Worm (Caenorhabditis elegans) whole organism, L3 larva: ENCODE data around the gene col-68.

Experiments
- ceh-16 ChIP-seq: sonication (generic microtip); optimal IDR thresholded peaks from 2 replicates; lab custom pipeline; 2017; ENCODE audit warnings: missing biosample characterization, missing genetic modification characterization
- ceh-28 ChIP-seq: fragments of 150-350 bp; optimal IDR thresholded peaks from 2 replicates; lab custom pipeline; 2014; ENCODE audit warnings: missing biosample characterization, missing genetic modification reagents, missing genetic modification characterization
- ceh-82 ChIP-seq: fragments of 150-350 bp; optimal IDR thresholded peaks from 2 replicates; lab custom pipeline; 2014; ENCODE audit warnings: missing biosample characterization, missing genetic modification characterization
- ceh-9 ChIP-seq: sonication (generic microtip); optimal IDR thresholded peaks from 2 replicates; lab custom pipeline; 2018; ENCODE audit warnings: missing biosample characterization, missing genetic modification characterization
- egl-5 ChIP-seq: fragments of 150-350 bp; optimal IDR thresholded peaks from 2 replicates; lab custom pipeline; 2017; ENCODE audit warnings: missing biosample characterization, missing genetic modification reagents, missing genetic modification characterization, inconsistent platforms
- elt-2 ChIP-seq: sonication (generic microtip); optimal IDR thresholded peaks from 2 replicates; lab custom pipeline; 2016; ENCODE audit warnings: missing genetic modification reagents, mild to moderate bottlenecking, missing genetic modification characterization, missing compliant biosample characterization
- elt-3 ChIP-seq, 3 experiments: fragments of 150-350 bp in 1 of 3; sonication (generic microtip) in 2 of 3; optimal IDR thresholded peaks; 2 replicates in 2 of 3; 4 replicates in 1 of 3; lab custom pipeline; 2014 to 2017; ENCODE audit warnings: missing biosample characterization in 3 of 3, missing genetic modification characterization in 3 of 3
- eor-1 ChIP-seq, 2 experiments: fragments of 150-350 bp; optimal IDR thresholded peaks; 2 replicates each; lab custom pipeline; 2014 to 2018; ENCODE audit warnings: missing biosample characterization in 2 of 2, missing genetic modification characterization in 2 of 2
- fkh-10 ChIP-seq: sonication (generic microtip); optimal IDR thresholded peaks from 2 replicates; lab custom pipeline; 2017; ENCODE audit warnings: missing biosample characterization, missing genetic modification reagents, missing genetic modification characterization
- fkh-2 ChIP-seq: fragments of 150-350 bp; optimal IDR thresholded peaks from 2 replicates; lab custom pipeline; 2014; ENCODE audit warnings: missing biosample characterization, missing genetic modification reagents, missing genetic modification characterization
- fos-1 ChIP-seq: fragments of 150-350 bp; optimal IDR thresholded peaks from 2 replicates; lab custom pipeline; 2014; ENCODE audit warnings: missing biosample characterization, missing genetic modification characterization
- hmg-11 ChIP-seq: sonication (generic microtip); optimal IDR thresholded peaks from 2 replicates; lab custom pipeline; 2016; ENCODE audit warnings: missing genetic modification characterization, missing compliant biosample characterization
- jun-1 ChIP-seq: fragments of 150-350 bp; optimal IDR thresholded peaks from 2 replicates; lab custom pipeline; 2014; ENCODE audit warnings: missing biosample characterization, missing genetic modification reagents, missing genetic modification characterization
- lin-39 ChIP-seq: fragments of 150-350 bp; optimal IDR thresholded peaks from 2 replicates; lab custom pipeline; 2018; ENCODE audit warnings: missing biosample characterization, missing genetic modification reagents, missing genetic modification characterization
- lsy-12 ChIP-seq: sonication (generic microtip); optimal IDR thresholded peaks from 2 replicates; lab custom pipeline; 2016; ENCODE audit warnings: mild to moderate bottlenecking, missing genetic modification characterization, missing compliant biosample characterization
- nhr-11 ChIP-seq: fragments of 150-350 bp; optimal IDR thresholded peaks from 2 replicates; lab custom pipeline; 2014; ENCODE audit warnings: missing biosample characterization, missing genetic modification characterization
- nhr-12 ChIP-seq: fragments of 150-350 bp; optimal IDR thresholded peaks from 2 replicates; lab custom pipeline; 2014; ENCODE audit warnings: missing biosample characterization, missing genetic modification characterization
- nhr-25 ChIP-seq: sonication (generic microtip); optimal IDR thresholded peaks from 2 replicates; lab custom pipeline; 2017; ENCODE audit warnings: missing biosample characterization, missing genetic modification characterization
- nhr-28 ChIP-seq: fragments of 150-350 bp; optimal IDR thresholded peaks from 2 replicates; lab custom pipeline; 2014; ENCODE audit warnings: missing biosample characterization, missing genetic modification characterization
- nhr-43 ChIP-seq: sonication (generic microtip); optimal IDR thresholded peaks from 2 replicates; lab custom pipeline; 2016; ENCODE audit warnings: mild to moderate bottlenecking, missing genetic modification characterization, missing compliant biosample characterization; ENCODE audit not compliant: poor library complexity, severe bottlenecking
- nhr-67 ChIP-seq: fragments of 150-350 bp; optimal IDR thresholded peaks from 2 replicates; lab custom pipeline; 2014; ENCODE audit warnings: missing biosample characterization, missing genetic modification characterization
- nhr-76 ChIP-seq: fragments of 150-350 bp; sonication (generic microtip); optimal IDR thresholded peaks from 5 replicates; lab custom pipeline; 2014; ENCODE audit warnings: missing biosample characterization, missing genetic modification characterization
- pha-4 ChIP-seq: fragments of 150-350 bp; optimal IDR thresholded peaks from 2 replicates; lab custom pipeline; 2014; ENCODE audit warnings: missing biosample characterization, missing genetic modification reagents, missing genetic modification characterization
- pqm-1 ChIP-seq: fragments of 150-350 bp; optimal IDR thresholded peaks from 2 replicates; lab custom pipeline; 2017; ENCODE audit warnings: missing biosample characterization, missing genetic modification characterization, inconsistent platforms
- sea-2 ChIP-seq: fragments of 150-350 bp; sonication (generic microtip); optimal IDR thresholded peaks from 4 replicates; lab custom pipeline; 2014; ENCODE audit warnings: missing biosample characterization, missing genetic modification reagents, missing genetic modification characterization
- skn-1 ChIP-seq: fragments of 150-350 bp; optimal IDR thresholded peaks from 2 replicates; lab custom pipeline; 2014; ENCODE audit warnings: missing biosample characterization, missing genetic modification characterization
- snpc-4 ChIP-seq: fragments of 150-350 bp; optimal IDR thresholded peaks from 2 replicates; lab custom pipeline; 2014; ENCODE audit warnings: missing biosample characterization, missing genetic modification characterization
- tbx-2 ChIP-seq: sonication (generic microtip); optimal IDR thresholded peaks from 2 replicates; lab custom pipeline; 2016; ENCODE audit warnings: mild to moderate bottlenecking, missing genetic modification characterization, missing compliant biosample characterization
- unc-39 ChIP-seq: sonication (generic microtip); optimal IDR thresholded peaks from 4 replicates; lab custom pipeline; 2017; ENCODE audit warnings: missing biosample characterization, missing genetic modification characterization
- unc-62 ChIP-seq: fragments of 150-350 bp; sonication (generic microtip); optimal IDR thresholded peaks from 4 replicates; lab custom pipeline; 2014; ENCODE audit warnings: missing biosample characterization, missing genetic modification reagents, missing genetic modification characterization
- zag-1 ChIP-seq: fragments of 150-350 bp; optimal IDR thresholded peaks from 2 replicates; lab custom pipeline; 2014; ENCODE audit warnings: missing biosample characterization, missing genetic modification characterization
- ztf-4 ChIP-seq: fragments of 150-350 bp; optimal IDR thresholded peaks from 2 replicates; lab custom pipeline; 2014; ENCODE audit warnings: missing biosample characterization, missing genetic modification characterization

col-68 gene

ce11 chrII:121121-121520 is 16.8 kb downstream of the col-68 start, which contains the start of gene K10B4.3:
Gene K10B4.3, minus strand, starts transcription at chrII:121221.
- TF ChIP-seq lin-39 (tag; lab: Kevin White, UChicago) (no peak), zag-1 (tag; lab: Kevin White, UChicago) (no peak), nhr-67 (tag; lab: Kevin White, UChicago) (no peak), elt-3 (tag; optimal IDR thresholded peaks at IDR 0.05; lab: Kevin White, UChicago) (no peak), fos-1 (tag; lab: Kevin White, UChicago) (no peak), ceh-9 (tag; lab: Kevin White, UChicago) (no peak), snpc-4 (no peak), lsy-12 (tag; lab: Kevin White, UChicago) (no peak), sea-2 (GFP tag; lab: Kevin White, UChicago) (no peak), nhr-11 (no peak), jun-1 (tag; lab: Kevin White, UChicago) (no peak), nhr-43 (no peak), nhr-76 (tag; lab: Kevin White, UChicago) (no peak), ceh-82 (tag; lab: Kevin White, UChicago) (no peak)
- TF ChIP-seq, all 47 proteins: peak for 0

- TF ChIP-seq pha-4 (peak; percentile 26), nhr-25 (peak; percentile 86), fkh-10 (GFP tag; lab: Kevin White, UChicago) (no peak), hmg-11 (tag; lab: Kevin White, UChicago) (peak; percentile 35)
- TF ChIP-seq, all 47 proteins: peak for 3
Measured at ce11 chrII:122008-122407, 17.7 kb downstream of the col-68 start.

ce11 chrII:122494-122893 is 18.2 kb downstream of the col-68 start:
- TF ChIP-seq ceh-82 (tag; lab: Kevin White, UChicago), result no peak
- peak; percentile 55 for TF ChIP-seq elt-2 (tag; lab: Kevin White, UChicago)
- peak; percentile 49 for TF ChIP-seq pqm-1 (tag; lab: Kevin White, UChicago)
- TF ChIP-seq skn-1 (tag; lab: Kevin White, UChicago), result peak; percentile 5
- no peak for TF ChIP-seq ceh-16 (tag; lab: Kevin White, UChicago)
- no peak for TF ChIP-seq nhr-12 (tag; lab: Kevin White, UChicago)
- TF ChIP-seq tbx-2 (tag; lab: Kevin White, UChicago), result no peak
- TF ChIP-seq nhr-25, result no peak
- TF ChIP-seq pha-4, result peak; percentile 75

- TF ChIP-seq unc-62 (GFP tag; lab: Kevin White, UChicago) (no peak), ztf-4 (tag; lab: Kevin White, UChicago) (no peak), nhr-67 (tag; lab: Kevin White, UChicago) (no peak), skn-1 (tag; lab: Kevin White, UChicago) (no peak), unc-39 (tag; lab: Kevin White, UChicago) (no peak)
Measured at ce11 chrII:124904-125303, 20.6 kb downstream of the col-68 start, which contains the start of gene nmur-2. Gene nmur-2, minus strand, starts transcription at chrII:125004.

- TF ChIP-seq nhr-28 (tag; lab: Kevin White, UChicago) (no peak), fos-1 (tag; lab: Kevin White, UChicago) (no peak), unc-62 (GFP tag; lab: Kevin White, UChicago) (no peak), ceh-9 (tag; lab: Kevin White, UChicago) (no peak), ceh-16 (tag; lab: Kevin White, UChicago) (no peak), hmg-11 (tag; lab: Kevin White, UChicago) (no peak), egl-5 (no peak), ceh-28 (tag; lab: Kevin White, UChicago) (no peak), zag-1 (tag; lab: Kevin White, UChicago) (no peak), pha-4 (no peak), fkh-2 (tag; lab: Kevin White, UChicago) (no peak)
Measured at ce11 chrII:128929-129328, 24.6 kb downstream of the col-68 start, which contains the start of gene srd-3. Gene srd-3, minus strand, starts transcription at chrII:129029.

- TF ChIP-seq ztf-4 (tag; lab: Kevin White, UChicago) (no peak), nhr-28 (tag; lab: Kevin White, UChicago) (no peak), hmg-11 (tag; lab: Kevin White, UChicago) (no peak), eor-1 (tag; optimal IDR thresholded peaks at IDR 0.05; lab: Kevin White, UChicago) (no peak), snpc-4 (no peak)
Measured at ce11 chrII:129770-130169, 25.4 kb downstream of the col-68 start.
